Comparison of ENCODE assay signal across 1 fruit fly cellular context in the genomic region with DNA sequence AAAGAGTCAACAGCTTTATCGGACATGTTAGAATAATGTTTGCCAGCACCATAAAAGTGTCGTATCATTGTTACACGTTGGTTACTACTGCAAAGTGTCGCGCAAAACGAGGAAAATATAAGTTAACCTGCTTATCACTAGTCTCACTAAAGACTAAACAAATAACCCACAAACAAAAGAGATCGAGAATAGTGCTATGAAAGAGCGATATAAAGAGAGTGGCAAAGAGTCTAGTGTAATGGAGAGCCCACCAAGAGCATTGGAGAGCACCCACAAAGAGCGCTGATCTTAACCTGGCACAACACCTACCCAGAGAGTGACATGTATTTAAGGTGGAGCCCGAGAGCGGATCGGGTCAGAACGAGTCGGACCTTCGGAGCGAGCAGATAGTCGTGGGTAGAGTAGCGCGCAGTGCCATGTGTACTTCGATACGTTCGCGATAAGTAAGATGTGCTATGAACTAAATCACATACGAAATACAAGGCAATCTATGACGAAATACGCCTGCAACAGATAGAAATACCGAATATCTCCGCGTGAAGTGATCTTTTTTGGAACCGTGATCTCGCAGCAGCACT.
TF ChIP-seq lines count a peak whose summit lies in the region.

A gene (plus strand): TSS at position 378 of the 578 bp plus-strand sequence.

TF ChIP-seq in whole organism, embryonic, 481 proteins besides CTCF, POLR2A, EP300 and RAD21 (continued from another document and continues in another):
- peak; percentile 96 for TF ChIP-seq grn (GFP tag; optimal IDR thresholded peaks at IDR 0.05; lab: Kevin White, UChicago)
- peak; percentile 40 for TF ChIP-seq CG15514 (GFP tag; optimal IDR thresholded peaks at IDR 0.05; lab: Kevin White, UChicago)
- peak; percentile 37 for TF ChIP-seq Dad (GFP tag; optimal IDR thresholded peaks at IDR 0.05; lab: Kevin White, UChicago)
- peak; percentile 57 for TF ChIP-seq bbx (GFP tag; IDR thresholded peaks at IDR 0.05; lab: Robert Waterston, UW; ENCODE audit: partially characterized antibody)
- no peak for TF ChIP-seq CG4282 (GFP tag; optimal IDR thresholded peaks at IDR 0.05; lab: Kevin White, UChicago)
- no peak for TF ChIP-seq run (tag; optimal IDR thresholded peaks at IDR 0.05; lab: Kevin White, UChicago)
- TF ChIP-seq ci (GFP tag; IDR thresholded peaks at IDR 0.05; lab: Robert Waterston, UW), result peak; percentile 85
- no peak for TF ChIP-seq CG2116 (GFP tag; optimal IDR thresholded peaks at IDR 0.05; lab: Kevin White, UChicago)
- no peak for TF ChIP-seq Six4 (GFP tag; optimal IDR thresholded peaks at IDR 0.05; lab: Kevin White, UChicago)
- TF ChIP-seq CG2202 (tag; optimal IDR thresholded peaks at IDR 0.05; lab: Kevin White, UChicago), result peak; percentile 64
- no peak for TF ChIP-seq CG13123 (GFP tag; optimal IDR thresholded peaks at IDR 0.05; lab: Kevin White, UChicago)
- TF ChIP-seq CG7987 (GFP tag; optimal IDR thresholded peaks at IDR 0.05; lab: Kevin White, UChicago), result no peak
- no peak for TF ChIP-seq CG31224 (GFP tag; IDR thresholded peaks at IDR 0.05; lab: Robert Waterston, UW)
- no peak for TF ChIP-seq phol (tag; optimal IDR thresholded peaks at IDR 0.05; lab: Kevin White, UChicago)
- TF ChIP-seq Dll (GFP tag; IDR thresholded peaks at IDR 0.05; lab: Robert Waterston, UW; ENCODE audit: partially characterized antibody), result peak; percentile 66; the same call in 3 of the 4 replicates
- no peak for TF ChIP-seq fru (optimal IDR thresholded peaks at IDR 0.05; lab: Kevin White, UChicago)
- TF ChIP-seq CG1603 (tag; optimal IDR thresholded peaks at IDR 0.05; lab: Kevin White, UChicago), result no peak
- no peak for TF ChIP-seq Spps (tag; optimal IDR thresholded peaks at IDR 0.05; lab: Kevin White, UChicago)
- TF ChIP-seq Fer3 (tag; optimal IDR thresholded peaks at IDR 0.05; lab: Kevin White, UChicago), result peak; percentile 14
- no peak for TF ChIP-seq CG17328 (GFP tag; IDR thresholded peaks at IDR 0.05; lab: Robert Waterston, UW)
- peak; percentile 81 for TF ChIP-seq NFAT (GFP tag; IDR thresholded peaks at IDR 0.05; lab: Robert Waterston, UW)
- peak; percentile 53; the same call in 2 of the 3 replicates for TF ChIP-seq otp (GFP tag; IDR thresholded peaks at IDR 0.05; lab: Robert Waterston, UW)
- TF ChIP-seq pzg (GFP tag; optimal IDR thresholded peaks at IDR 0.05; lab: Kevin White, UChicago), result no peak
- no peak for TF ChIP-seq CG7963 (GFP tag; IDR thresholded peaks at IDR 0.05; lab: Robert Waterston, UW; ENCODE audit: partially characterized antibody)
- peak; percentile 10 for TF ChIP-seq CG15601 (tag; optimal IDR thresholded peaks at IDR 0.05; lab: Kevin White, UChicago)
- peak; percentile 66; the same call in 1 of the 2 replicates for TF ChIP-seq hbn (GFP tag; IDR thresholded peaks at IDR 0.05; lab: Robert Waterston, UW; ENCODE audit: partially characterized antibody)
- no peak for TF ChIP-seq inv (GFP tag; IDR thresholded peaks at IDR 0.05; lab: Robert Waterston, UW; ENCODE audit: partially characterized antibody)
- TF ChIP-seq CG2678 (tag; optimal IDR thresholded peaks at IDR 0.05; lab: Kevin White, UChicago), result peak; percentile 44
- no peak for TF ChIP-seq en (GFP tag; optimal IDR thresholded peaks at IDR 0.05; lab: Kevin White, UChicago)
- TF ChIP-seq klu (GFP tag; IDR thresholded peaks at IDR 0.05; lab: Robert Waterston, UW), result no peak
- peak; percentile 78 for TF ChIP-seq CG34224 (GFP tag; IDR thresholded peaks at IDR 0.05; lab: Robert Waterston, UW; ENCODE audit: partially characterized antibody)
- peak; percentile 95 for TF ChIP-seq CG2199 (GFP tag; IDR thresholded peaks at IDR 0.05; lab: Robert Waterston, UW)
- peak; percentile 46; the same call in 1 of the 4 replicates for TF ChIP-seq Gug (GFP tag; IDR thresholded peaks at IDR 0.05; lab: Robert Waterston, UW)
- TF ChIP-seq TFAM (GFP tag; optimal IDR thresholded peaks at IDR 0.05; lab: Kevin White, UChicago), result no peak
- no peak for TF ChIP-seq CG30020 (tag; optimal IDR thresholded peaks at IDR 0.05; lab: Kevin White, UChicago)
- TF ChIP-seq Vsx1 (GFP tag; optimal IDR thresholded peaks at IDR 0.05; lab: Kevin White, UChicago), result no peak
- TF ChIP-seq Antp (GFP tag; optimal IDR thresholded peaks at IDR 0.05; lab: Kevin White, UChicago), result no peak
- TF ChIP-seq Hey (tag; optimal IDR thresholded peaks at IDR 0.05; lab: Kevin White, UChicago), result peak; percentile 49
- peak; percentile 36 for TF ChIP-seq CG17912 (GFP tag; optimal IDR thresholded peaks at IDR 0.05; lab: Kevin White, UChicago)
- TF ChIP-seq CG11085 (GFP tag; IDR thresholded peaks at IDR 0.05; lab: Robert Waterston, UW), result peak; percentile 16; the same call in 1 of the 2 replicates
- no peak for TF ChIP-seq ttk (GFP tag; IDR thresholded peaks at IDR 0.05; lab: Robert Waterston, UW)
- TF ChIP-seq CG1233 (GFP tag; optimal IDR thresholded peaks at IDR 0.05; lab: Kevin White, UChicago), result peak; percentile 8
- peak in 1 of 2 experiments; percentile 79 for TF ChIP-seq Eip74EF (GFP tag; optimal IDR thresholded peaks at IDR 0.05; lab: Kevin White, UChicago)
- peak; percentile 79 for TF ChIP-seq Med (GFP tag; lab: Kevin White, UChicago)
- TF ChIP-seq CG8924 (tag; optimal IDR thresholded peaks at IDR 0.05; lab: Kevin White, UChicago), result peak; percentile 27
- TF ChIP-seq hkb (optimal IDR thresholded peaks at IDR 0.05; lab: Kevin White, UChicago), result no peak
- TF ChIP-seq hkb (GFP tag; IDR thresholded peaks at IDR 0.05; lab: Robert Waterston, UW), result peak; percentile 57; the same call in 1 of the 2 replicates
- no peak for TF ChIP-seq tio (GFP tag; optimal IDR thresholded peaks at IDR 0.05; lab: Kevin White, UChicago)
- TF ChIP-seq Oli (tag; optimal IDR thresholded peaks at IDR 0.05; lab: Kevin White, UChicago), result no peak
- 0 out of 3 replicates have a peak, but pooled peaks have one; percentile 34 for TF ChIP-seq CG11695 (GFP tag; IDR thresholded peaks at IDR 0.05; lab: Robert Waterston, UW)
- TF ChIP-seq Aef1 (GFP tag; IDR thresholded peaks at IDR 0.05; lab: Robert Waterston, UW), result no peak
- no peak for TF ChIP-seq fd96Cb (tag; optimal IDR thresholded peaks at IDR 0.05; lab: Kevin White, UChicago)
- TF ChIP-seq CG15073 (GFP tag; optimal IDR thresholded peaks at IDR 0.05; lab: Kevin White, UChicago), result no peak
- peak; percentile 34 for TF ChIP-seq CG1792 (GFP tag; optimal IDR thresholded peaks at IDR 0.05; lab: Kevin White, UChicago)
- TF ChIP-seq sc (optimal IDR thresholded peaks at IDR 0.05; lab: Kevin White, UChicago), result no peak
- TF ChIP-seq sc (GFP tag; optimal IDR thresholded peaks at IDR 0.05; lab: Kevin White, UChicago), result peak; percentile 31
- TF ChIP-seq CG9609 (GFP tag; optimal IDR thresholded peaks at IDR 0.05; lab: Kevin White, UChicago), result no peak
- TF ChIP-seq HLH3B (GFP tag; IDR thresholded peaks at IDR 0.05; lab: Robert Waterston, UW), result peak; percentile 54; the same call in 1 of the 2 replicates
- TF ChIP-seq CG12769 (tag; optimal IDR thresholded peaks at IDR 0.05; lab: Kevin White, UChicago), result peak; percentile 70
- no peak for TF ChIP-seq fu2 (GFP tag; optimal IDR thresholded peaks at IDR 0.05; lab: Kevin White, UChicago)
- TF ChIP-seq scrt (GFP tag; optimal IDR thresholded peaks at IDR 0.05; lab: Kevin White, UChicago), result peak; percentile 27
- peak in 1 of 3 experiments; percentile 76 for TF ChIP-seq Stat92E (GFP tag; optimal IDR thresholded peaks at IDR 0.05; lab: Kevin White, UChicago)
- peak; percentile 56; the same call in 2 of the 3 replicates for TF ChIP-seq HLH4C (GFP tag; IDR thresholded peaks at IDR 0.05; lab: Robert Waterston, UW; ENCODE audit: partially characterized antibody)
- TF ChIP-seq Mes4 (GFP tag; optimal IDR thresholded peaks at IDR 0.05; lab: Kevin White, UChicago), result peak; percentile 27
- TF ChIP-seq z (GFP tag; IDR thresholded peaks at IDR 0.05; lab: Robert Waterston, UW), result peak; percentile 57; the same call in 2 of the 3 replicates
- TF ChIP-seq CoRest (tag; optimal IDR thresholded peaks at IDR 0.05; lab: Kevin White, UChicago), result no peak
- no peak for TF ChIP-seq H2.0 (GFP tag; IDR thresholded peaks at IDR 0.05; lab: Robert Waterston, UW)
- no peak for TF ChIP-seq gem (tag; optimal IDR thresholded peaks at IDR 0.05; lab: Kevin White, UChicago)
- TF ChIP-seq Meics (GFP tag; optimal IDR thresholded peaks at IDR 0.05; lab: Kevin White, UChicago), result no peak
- no peak for TF ChIP-seq ems (GFP tag; optimal IDR thresholded peaks at IDR 0.05; lab: Kevin White, UChicago)
- TF ChIP-seq D19B (GFP tag; optimal IDR thresholded peaks at IDR 0.05; lab: Kevin White, UChicago), result no peak
- no peak for TF ChIP-seq CG2129 (GFP tag; IDR thresholded peaks at IDR 0.05; lab: Robert Waterston, UW; ENCODE audit: partially characterized antibody)
- TF ChIP-seq CG2889 (GFP tag; IDR thresholded peaks at IDR 0.05; lab: Robert Waterston, UW), result no peak
- no peak for TF ChIP-seq tll (GFP tag; optimal IDR thresholded peaks at IDR 0.05; lab: Kevin White, UChicago)
- TF ChIP-seq zen2 (GFP tag; IDR thresholded peaks at IDR 0.05; lab: Robert Waterston, UW; ENCODE audit: partially characterized antibody), result peak; percentile 83; the same call in 2 of the 3 replicates
- no peak for TF ChIP-seq Camta (GFP tag; optimal IDR thresholded peaks at IDR 0.05; lab: Kevin White, UChicago)
- TF ChIP-seq CG17802 (tag; optimal IDR thresholded peaks at IDR 0.05; lab: Kevin White, UChicago), result no peak
- TF ChIP-seq CG31441 (GFP tag; IDR thresholded peaks at IDR 0.05; lab: Robert Waterston, UW), result no peak; the same call in 1 of the 2 replicates
- no peak; the same call in 2 of the 3 replicates for TF ChIP-seq CG3726 (GFP tag; IDR thresholded peaks at IDR 0.05; lab: Robert Waterston, UW)
- no peak for TF ChIP-seq ac (GFP tag; optimal IDR thresholded peaks at IDR 0.05; lab: Kevin White, UChicago)
- no peak for TF ChIP-seq CG2712 (tag; optimal IDR thresholded peaks at IDR 0.05; lab: Kevin White, UChicago)
- no peak for TF ChIP-seq CG8944 (GFP tag; optimal IDR thresholded peaks at IDR 0.05; lab: Kevin White, UChicago)
- TF ChIP-seq lilli (GFP tag; optimal IDR thresholded peaks at IDR 0.05; lab: Kevin White, UChicago), result peak; percentile 39
- TF ChIP-seq pho (GFP tag; optimal IDR thresholded peaks at IDR 0.05; lab: Kevin White, UChicago), result no peak
- TF ChIP-seq gsb-n (tag; optimal IDR thresholded peaks at IDR 0.05; lab: Kevin White, UChicago), result peak; percentile 22
- TF ChIP-seq CG31388 (GFP tag; optimal IDR thresholded peaks at IDR 0.05; lab: Kevin White, UChicago), result no peak
- 0 out of 2 replicates have a peak, but pooled peaks have one; percentile 20 for TF ChIP-seq CG3847 (GFP tag; IDR thresholded peaks at IDR 0.05; lab: Robert Waterston, UW)
- peak; percentile 21 for TF ChIP-seq ash1 (GFP tag; optimal IDR thresholded peaks at IDR 0.05; lab: Kevin White, UChicago)
- no peak for TF ChIP-seq Dfd (GFP tag; optimal IDR thresholded peaks at IDR 0.05; lab: Kevin White, UChicago)
- TF ChIP-seq ro (GFP tag; IDR thresholded peaks at IDR 0.05; lab: Robert Waterston, UW), result no peak
- TF ChIP-seq crp (GFP tag; optimal IDR thresholded peaks at IDR 0.05; lab: Kevin White, UChicago), result no peak
- TF ChIP-seq Lim3 (GFP tag; IDR thresholded peaks at IDR 0.05; lab: Robert Waterston, UW), result no peak
- peak; percentile 28 for TF ChIP-seq schlank (tag; optimal IDR thresholded peaks at IDR 0.05; lab: Kevin White, UChicago)
- no peak for TF ChIP-seq twi (tag; optimal IDR thresholded peaks at IDR 0.05; lab: Kevin White, UChicago)
- peak; percentile 23 for TF ChIP-seq CG11723 (GFP tag; optimal IDR thresholded peaks at IDR 0.05; lab: Kevin White, UChicago)
- no peak for TF ChIP-seq Sry-β (GFP tag; optimal IDR thresholded peaks at IDR 0.05; lab: Kevin White, UChicago)
- peak; percentile 49 for TF ChIP-seq kah (GFP tag; optimal IDR thresholded peaks at IDR 0.05; lab: Kevin White, UChicago)
- no peak for TF ChIP-seq org-1 (GFP tag; optimal IDR thresholded peaks at IDR 0.05; lab: Kevin White, UChicago)
- TF ChIP-seq ranshi (GFP tag; IDR thresholded peaks at IDR 0.05; lab: Robert Waterston, UW), result peak; percentile 52; the same call in 1 of the 2 replicates
- peak; percentile 66 for TF ChIP-seq sna (GFP tag; IDR thresholded peaks at IDR 0.05; lab: Robert Waterston, UW; ENCODE audit: partially characterized antibody)
- peak; percentile 10 for TF ChIP-seq D19A (tag; optimal IDR thresholded peaks at IDR 0.05; lab: Kevin White, UChicago)
- no peak for TF ChIP-seq CG12744 (GFP tag; optimal IDR thresholded peaks at IDR 0.05; lab: Kevin White, UChicago)
- TF ChIP-seq CG11247 (GFP tag; IDR thresholded peaks at IDR 0.05; lab: Robert Waterston, UW), result peak; percentile 58
- no peak for TF ChIP-seq CG10147 (GFP tag; optimal IDR thresholded peaks at IDR 0.05; lab: Kevin White, UChicago)
- no peak for TF ChIP-seq GATAe (GFP tag; conservative IDR thresholded peaks at IDR 0.05; lab: Robert Waterston, UW)
- no peak for TF ChIP-seq dpn (GFP tag; optimal IDR thresholded peaks at IDR 0.05; lab: Kevin White, UChicago)
- TF ChIP-seq Ptx1 (GFP tag; IDR thresholded peaks at IDR 0.05; lab: Robert Waterston, UW), result no peak
- TF ChIP-seq CG12155 (GFP tag; optimal IDR thresholded peaks at IDR 0.05; lab: Kevin White, UChicago), result no peak
- TF ChIP-seq zf30C (GFP tag; optimal IDR thresholded peaks at IDR 0.05; lab: Kevin White, UChicago), result no peak
- 0 out of 3 replicates have a peak, but pooled peaks have one; percentile 21 for TF ChIP-seq CG16813 (GFP tag; IDR thresholded peaks at IDR 0.05; lab: Robert Waterston, UW; ENCODE audit: partially characterized antibody)
- peak; percentile 71 for TF ChIP-seq vvl (GFP tag; IDR thresholded peaks at IDR 0.05; lab: Robert Waterston, UW)
- no peak for TF ChIP-seq cg (GFP tag; optimal IDR thresholded peaks at IDR 0.05; lab: Kevin White, UChicago)
- TF ChIP-seq CG7928 (GFP tag; optimal IDR thresholded peaks at IDR 0.05; lab: Kevin White, UChicago), result no peak
- no peak for TF ChIP-seq luna (GFP tag; optimal IDR thresholded peaks at IDR 0.05; lab: Kevin White, UChicago)
- TF ChIP-seq hth (optimal IDR thresholded peaks at IDR 0.05; lab: Kevin White, UChicago), result no peak
- peak; percentile 56 for TF ChIP-seq CG11696 (GFP tag; IDR thresholded peaks at IDR 0.05; lab: Robert Waterston, UW)
- no peak for TF ChIP-seq danr (GFP tag; IDR thresholded peaks at IDR 0.05; lab: Robert Waterston, UW)
- TF ChIP-seq caup (GFP tag; optimal IDR thresholded peaks at IDR 0.05; lab: Kevin White, UChicago; ENCODE audit: severe bottlenecking), result peak; percentile 45
- peak; percentile 86 for TF ChIP-seq CG34376 (GFP tag; optimal IDR thresholded peaks at IDR 0.05; lab: Kevin White, UChicago)
- TF ChIP-seq slp2 (GFP tag; optimal IDR thresholded peaks at IDR 0.05; lab: Kevin White, UChicago), result no peak
- TF ChIP-seq Lpt (GFP tag; optimal IDR thresholded peaks at IDR 0.05; lab: Kevin White, UChicago), result no peak
- TF ChIP-seq CG5245 (GFP tag; optimal IDR thresholded peaks at IDR 0.05; lab: Kevin White, UChicago), result no peak
- no peak for TF ChIP-seq Mad (GFP tag; optimal IDR thresholded peaks at IDR 0.05; lab: Kevin White, UChicago)
- TF ChIP-seq da (GFP tag; optimal IDR thresholded peaks at IDR 0.05; lab: Kevin White, UChicago), result no peak
